Fruit fly (Drosophila melanogaster) whole organism, pupa: Measurements from ENCODE around the gene B-H2.

ENCODE experiments used
- CG14655 ChIP-seq: fragments of 200-800 bp; sonication (Bioruptor generic); optimal IDR thresholded peaks from 3 replicates; lab custom pipeline; 2017; ENCODE audit warnings: mild to moderate bottlenecking, missing biosample characterization, missing genetic modification reagents, missing genetic modification characterization
- CG17806 ChIP-seq: fragments of 200-800 bp; sonication (Bioruptor generic); optimal IDR thresholded peaks from 2 replicates; lab custom pipeline; 2018; ENCODE audit warnings: missing biosample characterization, mild to moderate bottlenecking, missing genetic modification characterization, moderate library complexity
- CG32121 ChIP-seq: fragments of 200-800 bp; sonication (Bioruptor generic); IDR thresholded peaks from 2 replicates; pipeline ENCODE4 v1.3.6; 2022; ENCODE audit warnings: missing biosample characterization, missing genetic modification characterization
- CG8159 ChIP-seq: fragments of 200-800 bp; sonication (Bioruptor generic); optimal IDR thresholded peaks from 3 replicates; lab custom pipeline; 2018; ENCODE audit warnings: missing biosample characterization, mild to moderate bottlenecking, missing genetic modification characterization, moderate library complexity

dm6 chrX:17368569-17368968 is 54.2 kb downstream of the B-H2 start:
- no peak for TF ChIP-seq CG8159 (tag; lab: Kevin White, UChicago)
- no peak for TF ChIP-seq CG32121 (GFP tag; lab: Robert Waterston, UW)
- no peak for TF ChIP-seq CG17806 (tag; lab: Kevin White, UChicago)
- no peak for TF ChIP-seq CG14655
